Worm (Caenorhabditis elegans): ENCODE data around the gene F36G9.3.

Gene F36G9.3

ce11 chrV:15957098-15957497 is at the start of gene F36G9.3:
Gene F36G9.3, plus strand, starts transcription at chrV:15957398.
- TF ChIP-seq gmeb-1 (tag; optimal IDR thresholded peaks at IDR 0.05) (no peak), unc-39 (tag; optimal IDR thresholded peaks at IDR 0.05) (no peak), sma-3 (GFP tag; optimal IDR thresholded peaks at IDR 0.05) (no peak), peb-1 (tag; optimal IDR thresholded peaks at IDR 0.05) (no peak), snpc-4 (tag; optimal IDR thresholded peaks at IDR 0.05) (no peak), lin-13 (GFP tag; optimal IDR thresholded peaks at IDR 0.05) (no peak), blmp-1 (tag; optimal IDR thresholded peaks at IDR 0.05; ENCODE audit: insufficient read depth) (no peak), egl-27 (tag; optimal IDR thresholded peaks at IDR 0.05) (no peak), Y55F3AM.14 (GFP tag; optimal IDR thresholded peaks at IDR 0.05) (no peak), elt-3 (tag; optimal IDR thresholded peaks at IDR 0.05) (no peak), mdl-1 (tag; optimal IDR thresholded peaks at IDR 0.05) (no peak), nhr-10 (tag; optimal IDR thresholded peaks at IDR 0.05) (no peak), dmd-4 (tag; optimal IDR thresholded peaks at IDR 0.05) (no peak), F13H6.1 (tag; optimal IDR thresholded peaks at IDR 0.05) (no peak), ceh-82 (tag; optimal IDR thresholded peaks at IDR 0.05) (no peak)

ce11 chrV:15911848-15912247 is 45.4 kb upstream of the F36G9.3 start, which contains the start of gene F35E8.6:
Gene F35E8.6, plus strand, starts transcription at chrV:15912148.
- TF ChIP-seq nhr-25 (tag; optimal IDR thresholded peaks at IDR 0.05) (no peak), F13H6.1 (tag; optimal IDR thresholded peaks at IDR 0.05) (no peak), C34F6.9 (tag; optimal IDR thresholded peaks at IDR 0.05) (no peak), ZK546.5 (tag; optimal IDR thresholded peaks at IDR 0.05) (no peak), R02D3.7 (tag; optimal IDR thresholded peaks at IDR 0.05) (no peak)

ce11 chrV:15912677-15913076 is 44.5 kb upstream of the F36G9.3 start:
- TF ChIP-seq alr-1 (tag; optimal IDR thresholded peaks at IDR 0.05): no peak
- TF ChIP-seq nhr-237 (tag; optimal IDR thresholded peaks at IDR 0.05): no peak
- no peak for TF ChIP-seq crh-2 (tag; optimal IDR thresholded peaks at IDR 0.05)
- no peak for TF ChIP-seq blmp-1 (tag; optimal IDR thresholded peaks at IDR 0.05; ENCODE audit: insufficient read depth)
- no peak for TF ChIP-seq C34F6.9 (tag; optimal IDR thresholded peaks at IDR 0.05)
- no peak for TF ChIP-seq lin-39 (tag; optimal IDR thresholded peaks at IDR 0.05)
- no peak for TF ChIP-seq mab-5 (tag; optimal IDR thresholded peaks at IDR 0.05)

- TF ChIP-seq zag-1 (tag; optimal IDR thresholded peaks at IDR 0.05): no peak
- no peak for TF ChIP-seq ztf-4 (tag; optimal IDR thresholded peaks at IDR 0.05)
- TF ChIP-seq unc-55 (GFP tag; optimal IDR thresholded peaks at IDR 0.05): no peak
- TF ChIP-seq ztf-11 (tag; optimal IDR thresholded peaks at IDR 0.05): no peak
- no peak for TF ChIP-seq mab-5 (tag; optimal IDR thresholded peaks at IDR 0.05)
- TF ChIP-seq ceh-16 (tag; optimal IDR thresholded peaks at IDR 0.05): no peak
- TF ChIP-seq nhr-77 (tag; optimal IDR thresholded peaks at IDR 0.05): no peak
- TF ChIP-seq sma-3 (GFP tag; optimal IDR thresholded peaks at IDR 0.05): no peak
- no peak for TF ChIP-seq peb-1 (tag; optimal IDR thresholded peaks at IDR 0.05)
- no peak for TF ChIP-seq ztf-1 (GFP tag; conservative IDR thresholded peaks at IDR 0.05)
- no peak for TF ChIP-seq mbf-1 (tag; optimal IDR thresholded peaks at IDR 0.05)
- no peak for TF ChIP-seq fos-1 (tag; optimal IDR thresholded peaks at IDR 0.05)
- no peak for TF ChIP-seq lsy-2 (tag; optimal IDR thresholded peaks at IDR 0.05)
Observed at ce11 chrV:15913714-15914113, 43.5 kb upstream of the F36G9.3 start, which contains the start of gene F35E8.7. Gene F35E8.7, plus strand, starts transcription at chrV:15914014.

ce11 chrV:15914774-15915173 is 42.4 kb upstream of the F36G9.3 start:
- TF ChIP-seq ama-1 (optimal IDR thresholded peaks at IDR 0.05) (no peak), egl-27 (tag; optimal IDR thresholded peaks at IDR 0.05) (no peak), nhr-23 (tag; optimal IDR thresholded peaks at IDR 0.05) (no peak), zag-1 (tag; optimal IDR thresholded peaks at IDR 0.05) (no peak)

- no peak for TF ChIP-seq nhr-10 (tag; optimal IDR thresholded peaks at IDR 0.05)
- no peak for TF ChIP-seq zag-1 (tag; optimal IDR thresholded peaks at IDR 0.05)
- TF ChIP-seq nhr-129 (tag; optimal IDR thresholded peaks at IDR 0.05): no peak
- no peak for TF ChIP-seq mbf-1 (tag; optimal IDR thresholded peaks at IDR 0.05)
- no peak for TF ChIP-seq unc-55 (GFP tag; optimal IDR thresholded peaks at IDR 0.05)
- no peak for TF ChIP-seq aly-2 (tag; optimal IDR thresholded peaks at IDR 0.05)
- TF ChIP-seq ztf-11 (tag; optimal IDR thresholded peaks at IDR 0.05): no peak
Observed at ce11 chrV:15915307-15915706, 41.9 kb upstream of the F36G9.3 start.
